Worm (Caenorhabditis elegans): ENCODE measurements around the gene egl-36.

Gene egl-36

ce11 chrX:10766966-10767644 lies 33.0 kb downstream of the egl-36 start:
- no peak for TF ChIP-seq T07F8.4 (tag; optimal IDR thresholded peaks at IDR 0.05)
- TF ChIP-seq die-1 (tag; optimal IDR thresholded peaks at IDR 0.05): no peak
- no peak for TF ChIP-seq mes-4 (tag; optimal IDR thresholded peaks at IDR 0.05)
- TF ChIP-seq attf-5 (GFP tag; optimal IDR thresholded peaks at IDR 0.05): no peak
- no peak for TF ChIP-seq ztf-6 (GFP tag; IDR thresholded peaks at IDR 0.05)
- no peak for TF ChIP-seq snpc-3.4 (tag; optimal IDR thresholded peaks at IDR 0.05)
- TF ChIP-seq F10E7.11 (tag; optimal IDR thresholded peaks at IDR 0.05): no peak
- TF ChIP-seq sdz-38 (tag; optimal IDR thresholded peaks at IDR 0.05): no peak
- no peak for TF ChIP-seq F52B5.7 (tag; optimal IDR thresholded peaks at IDR 0.05)
- TF ChIP-seq F39B2.1 (GFP tag; IDR thresholded peaks at IDR 0.05): no peak
- no peak for TF ChIP-seq somi-1 (GFP tag; optimal IDR thresholded peaks at IDR 0.05)
- no peak for TF ChIP-seq tlf-1 (GFP tag; optimal IDR thresholded peaks at IDR 0.05)
- no peak for TF ChIP-seq hlh-26 (GFP tag; conservative IDR thresholded peaks at IDR 0.05)
- no peak for TF ChIP-seq akir-1 (GFP tag; optimal IDR thresholded peaks at IDR 0.05)
- TF ChIP-seq rpc-1 (optimal IDR thresholded peaks at IDR 0.05): no peak
- no peak for TF ChIP-seq rpc-1 (tag; optimal IDR thresholded peaks at IDR 0.05)
- no peak for TF ChIP-seq chd-7 (tag; optimal IDR thresholded peaks at IDR 0.05)
- no peak for TF ChIP-seq Y53F4B.3 (GFP tag; IDR thresholded peaks at IDR 0.05)
- no peak for TF ChIP-seq madf-3 (GFP tag; IDR thresholded peaks at IDR 0.05)
- TF ChIP-seq ceh-58 (GFP tag; IDR thresholded peaks at IDR 0.05): no peak
- TF ChIP-seq K11D2.4 (GFP tag; IDR thresholded peaks at IDR 0.05): no peak

ce11 chrX:10767669-10768068 lies 33.5 kb downstream of the egl-36 start:
- peak; percentile 17; the same call in 1 of the 2 replicates for TF ChIP-seq mcd-1 (GFP tag; IDR thresholded peaks at IDR 0.05)
- TF ChIP-seq pbrm-1 (GFP tag; IDR thresholded peaks at IDR 0.05): 0 out of 2 replicates have a peak, but pooled peaks have one; percentile 32
- no peak for TF ChIP-seq sea-2 (GFP tag; IDR thresholded peaks at IDR 0.05)
- no peak for TF ChIP-seq ceh-58 (GFP tag; IDR thresholded peaks at IDR 0.05)
- peak; percentile 28 for TF ChIP-seq ceh-27 (GFP tag; optimal IDR thresholded peaks at IDR 0.05)
- no peak for TF ChIP-seq madf-3 (GFP tag; IDR thresholded peaks at IDR 0.05)
- TF ChIP-seq madf-6 (GFP tag; IDR thresholded peaks at IDR 0.05): no peak
- TF ChIP-seq him-1 (tag; optimal IDR thresholded peaks at IDR 0.05): no peak

DNA sequence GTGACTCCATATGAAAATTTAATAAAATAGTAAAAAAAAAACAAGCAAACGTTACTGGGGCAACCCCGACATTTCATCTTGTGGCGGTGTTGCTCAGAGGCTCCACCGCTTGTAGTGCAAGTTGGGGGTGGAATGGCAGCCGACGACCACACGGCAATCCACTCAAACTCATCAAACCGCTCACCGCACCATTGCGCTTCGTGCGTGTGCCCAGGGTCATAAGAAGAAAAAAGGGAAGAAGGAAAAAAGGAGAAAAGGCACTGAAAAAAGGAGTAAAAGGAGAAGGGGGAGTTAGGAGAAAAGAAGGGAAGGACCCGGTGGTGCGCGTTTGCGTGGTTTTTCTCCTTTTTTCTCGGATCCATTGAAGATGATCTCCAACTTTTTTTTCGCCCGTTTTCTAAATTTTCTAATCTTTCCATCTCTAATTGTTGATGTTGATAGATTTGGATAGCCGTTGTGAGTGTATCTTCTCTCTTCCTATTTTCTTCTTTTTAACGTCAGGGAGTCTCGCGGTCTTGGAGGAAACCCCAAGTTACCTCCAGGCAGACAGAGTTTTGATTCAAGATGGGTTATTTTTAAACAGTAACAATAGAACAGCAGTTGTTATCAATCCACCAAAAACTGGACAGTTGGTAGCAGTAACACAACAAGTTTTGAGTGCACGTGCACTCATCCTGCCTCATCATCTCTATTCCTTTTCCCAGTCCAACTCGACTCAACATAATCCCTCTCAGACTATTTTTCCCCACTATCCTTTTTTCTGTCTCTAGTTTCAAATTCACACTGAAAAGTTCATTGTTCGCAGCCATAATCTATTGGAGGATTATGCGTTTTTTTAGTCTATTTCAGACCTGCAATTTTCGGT lies 34.4 kb downstream of the egl-36 start:
- no peak for TF ChIP-seq cebp-2 (GFP tag; IDR thresholded peaks at IDR 0.05)
- TF ChIP-seq lin-40 (tag; optimal IDR thresholded peaks at IDR 0.05): peak; percentile 4
- no peak for TF ChIP-seq lsy-27 (tag; optimal IDR thresholded peaks at IDR 0.05; ENCODE audit: borderline replicate concordance, insufficient read depth)
- no peak for TF ChIP-seq Y79H2A.3 (GFP tag; conservative IDR thresholded peaks at IDR 0.05)
- no peak for TF ChIP-seq F39B2.1 (GFP tag; IDR thresholded peaks at IDR 0.05)
- TF ChIP-seq snpc-4 (GFP tag; optimal IDR thresholded peaks at IDR 0.05): peak; percentile 47
- TF ChIP-seq snpc-4 (tag; optimal IDR thresholded peaks at IDR 0.05): peak; percentile 49 to 75 (median 70)
- TF ChIP-seq B0336.3 (GFP tag; IDR thresholded peaks at IDR 0.05): no peak
- no peak for TF ChIP-seq ccch-3 (GFP tag; optimal IDR thresholded peaks at IDR 0.05)
- no peak for TF ChIP-seq nfyb-1 (GFP tag; IDR thresholded peaks at IDR 0.05)
- no peak for TF ChIP-seq ama-1 (optimal IDR thresholded peaks at IDR 0.05)
- peak in 1 of 2 experiments; percentile 18 for TF ChIP-seq ama-1 (GFP tag; optimal IDR thresholded peaks at IDR 0.05)
- TF ChIP-seq ceh-40 (GFP tag; IDR thresholded peaks at IDR 0.05): no peak
- TF ChIP-seq ceh-100 (GFP tag; IDR thresholded peaks at IDR 0.05): no peak
- no peak for TF ChIP-seq pha-4 (tag; optimal IDR thresholded peaks at IDR 0.05)
- TF ChIP-seq attf-6 (GFP tag; IDR thresholded peaks at IDR 0.05): no peak
- TF ChIP-seq ceh-79 (tag; optimal IDR thresholded peaks at IDR 0.05): no peak
- 0 out of 2 replicates have a peak, but pooled peaks have one; percentile 14 for TF ChIP-seq lin-26 (GFP tag; IDR thresholded peaks at IDR 0.05)
- TF ChIP-seq F55B11.4 (tag; optimal IDR thresholded peaks at IDR 0.05; ENCODE audit: borderline replicate concordance, insufficient read depth): no peak
- 0 out of 2 replicates have a peak, but pooled peaks have one; percentile 11 for TF ChIP-seq mcd-1 (GFP tag; IDR thresholded peaks at IDR 0.05)
- peak; percentile 53 for TF ChIP-seq zfh-2 (GFP tag; conservative IDR thresholded peaks at IDR 0.05)
